Fruit fly (Drosophila melanogaster) whole organism, embryonic: ENCODE results near the gene CG33307.

ENCODE experiments used
- Adf1 ChIP-seq: fragments of 200-800 bp; sonication (Bioruptor generic); IDR thresholded peaks from 2 replicates; pipeline ENCODE4 v1.3.6; 2022; ENCODE audit warnings: missing biosample characterization, missing genetic modification characterization
- Bdp1 ChIP-seq: fragments of 200-800 bp; sonication (Bioruptor generic); optimal IDR thresholded peaks from 3 replicates; lab custom pipeline; 2016; ENCODE audit warnings: missing biosample characterization, missing genetic modification characterization
- CG10543 ChIP-seq: fragments of 200-800 bp; sonication (Bioruptor generic); optimal IDR thresholded peaks from 3 replicates; lab custom pipeline; 2017; ENCODE audit warnings: missing biosample characterization, mild to moderate bottlenecking, missing genetic modification characterization, moderate library complexity
- CG11085 ChIP-seq: fragments of 200-800 bp; sonication (Bioruptor generic); IDR thresholded peaks from 2 replicates; pipeline ENCODE4 v1.3.6; 2022; ENCODE audit warnings: missing biosample characterization, missing genetic modification characterization
- CG12299 ChIP-seq: fragments of 200-800 bp; sonication (Bioruptor generic); optimal IDR thresholded peaks from 2 replicates; lab custom pipeline; 2018; ENCODE audit warnings: missing biosample characterization, mild to moderate bottlenecking, missing genetic modification characterization
- CG13894 ChIP-seq: fragments of 200-800 bp; sonication (Bioruptor generic); optimal IDR thresholded peaks from 3 replicates; lab custom pipeline; 2018; ENCODE audit warnings: missing biosample characterization, mild to moderate bottlenecking, missing genetic modification characterization, moderate library complexity
- CG15514 ChIP-seq: fragments of 200-800 bp; sonication (Bioruptor generic); optimal IDR thresholded peaks from 3 replicates; lab custom pipeline; 2017; ENCODE audit warnings: missing biosample characterization, missing genetic modification characterization, mild to moderate bottlenecking, moderate library complexity, missing genetic modification reagents
- CG15601 ChIP-seq: fragments of 200-800 bp; sonication (Bioruptor generic); optimal IDR thresholded peaks from 3 replicates; lab custom pipeline; 2019; ENCODE audit warnings: missing biosample characterization, mild to moderate bottlenecking, missing genetic modification characterization, moderate library complexity
- CG15696 ChIP-seq: fragments of 200-800 bp; sonication (Bioruptor generic); optimal IDR thresholded peaks from 2 replicates; lab custom pipeline; 2019; ENCODE audit warnings: missing biosample characterization, mild to moderate bottlenecking, missing genetic modification characterization, moderate library complexity
- CG34422 ChIP-seq: fragments of 200-800 bp; sonication (Bioruptor generic); IDR thresholded peaks from 3 replicates; pipeline ENCODE4 v1.3.6; 2022; ENCODE audit warnings: missing biosample characterization, missing genetic modification characterization
- CG4404 ChIP-seq: fragments of 200-800 bp; sonication (Bioruptor generic); IDR thresholded peaks from 2 replicates; pipeline ENCODE4 v1.3.6; 2022; ENCODE audit warnings: missing biosample characterization, missing genetic modification characterization
- CG6254 ChIP-seq: fragments of 200-800 bp; sonication (Bioruptor generic); optimal IDR thresholded peaks from 3 replicates; lab custom pipeline; 2017; ENCODE audit warnings: mild to moderate bottlenecking, missing biosample characterization, missing genetic modification reagents, missing genetic modification characterization
- CG6654 ChIP-seq: fragments of 200-800 bp; sonication (Bioruptor generic); optimal IDR thresholded peaks from 2 replicates; lab custom pipeline; 2017; ENCODE audit warnings: missing biosample characterization, mild to moderate bottlenecking, missing genetic modification characterization
- CG7745 ChIP-seq: fragments of 200-800 bp; sonication (Bioruptor generic); optimal IDR thresholded peaks from 2 replicates; lab custom pipeline; 2018; ENCODE audit warnings: missing biosample characterization, mild to moderate bottlenecking, missing genetic modification characterization, moderate library complexity
- CG7786 ChIP-seq: fragments of 200-800 bp; sonication (Bioruptor generic); optimal IDR thresholded peaks from 2 replicates; lab custom pipeline; 2016; ENCODE audit warnings: missing biosample characterization, missing genetic modification characterization
- CG7839 ChIP-seq: fragments of 200-800 bp; sonication (Bioruptor generic); optimal IDR thresholded peaks from 3 replicates; lab custom pipeline; 2018; ENCODE audit warnings: missing biosample characterization, mild to moderate bottlenecking, missing genetic modification characterization, moderate library complexity
- CG8924 ChIP-seq: fragments of 200-800 bp; optimal IDR thresholded peaks from 3 replicates; lab custom pipeline; 2019; ENCODE audit warnings: missing biosample characterization, mild to moderate bottlenecking, missing genetic modification characterization, moderate library complexity
- CG9215 ChIP-seq: fragments of 200-800 bp; sonication (Bioruptor generic); IDR thresholded peaks from 2 replicates; pipeline ENCODE4 v1.3.6; 2022; ENCODE audit warnings: missing biosample characterization, missing genetic modification characterization
- CG9437 ChIP-seq: fragments of 200-800 bp; sonication (Bioruptor generic); optimal IDR thresholded peaks from 2 replicates; lab custom pipeline; 2018; ENCODE audit warnings: missing biosample characterization, mild to moderate bottlenecking, missing genetic modification characterization
- CG9932 ChIP-seq: fragments of 200-800 bp; sonication (Bioruptor generic); IDR thresholded peaks from 2 replicates; pipeline ENCODE4 v1.3.6; 2022; ENCODE audit warnings: missing biosample characterization, missing genetic modification characterization
- CTCF ChIP-seq: fragments of 200-800 bp; sonication (Bioruptor generic); optimal IDR thresholded peaks from 2 replicates; lab custom pipeline; 2017; ENCODE audit warnings: missing biosample characterization, mild to moderate bottlenecking, missing genetic modification characterization, moderate library complexity
- ERR ChIP-seq: fragments of 200-800 bp; sonication (Bioruptor generic); optimal IDR thresholded peaks from 2 replicates; lab custom pipeline; 2016; ENCODE audit warnings: missing biosample characterization, missing genetic modification characterization
- Elba2 ChIP-seq: fragments of 200-800 bp; sonication (Bioruptor generic); optimal IDR thresholded peaks from 3 replicates; lab custom pipeline; 2016; ENCODE audit warnings: missing biosample characterization, missing genetic modification characterization
- Mrtf ChIP-seq: fragments of 200-800 bp; sonication (Bioruptor generic); IDR thresholded peaks from 3 replicates; pipeline ENCODE4 v1.3.6; 2022; ENCODE audit warnings: missing biosample characterization, missing genetic modification characterization
- Scr ChIP-seq: fragments of 200-800 bp; sonication (Bioruptor generic); IDR thresholded peaks from 2 replicates; pipeline ENCODE4 v1.3.6; 2022; ENCODE audit warnings: missing biosample characterization, missing genetic modification characterization; ENCODE audit not compliant: partially characterized antibody
- TFAM ChIP-seq: fragments of 200-800 bp; sonication (Bioruptor generic); optimal IDR thresholded peaks from 2 replicates; lab custom pipeline; 2017; ENCODE audit warnings: missing biosample characterization, missing genetic modification characterization, inconsistent platforms
- bab2 ChIP-seq: fragments of 200-800 bp; sonication (Bioruptor generic); optimal IDR thresholded peaks from 2 replicates; lab custom pipeline; 2016; ENCODE audit warnings: missing biosample characterization, missing genetic modification characterization
- bcd ChIP-seq: fragments of 200-800 bp; sonication (Bioruptor generic); optimal IDR thresholded peaks from 2 replicates; lab custom pipeline; 2017; ENCODE audit warnings: missing biosample characterization, mild to moderate bottlenecking, missing genetic modification characterization
- cwo ChIP-seq: fragments of 200-800 bp; sonication (Bioruptor generic); optimal IDR thresholded peaks from 3 replicates; lab custom pipeline; 2017; ENCODE audit warnings: missing biosample characterization, missing genetic modification characterization, mild to moderate bottlenecking, moderate library complexity, missing genetic modification reagents
- danr ChIP-seq: fragments of 200-800 bp; sonication (Bioruptor generic); IDR thresholded peaks from 2 replicates; pipeline ENCODE4 v1.3.6; 2022; ENCODE audit warnings: missing biosample characterization, missing genetic modification characterization
- eyg ChIP-seq: fragments of 200-800 bp; sonication (Bioruptor generic); optimal IDR thresholded peaks from 3 replicates; lab custom pipeline; 2016; ENCODE audit warnings: missing biosample characterization, missing genetic modification characterization
- fd102C ChIP-seq: fragments of 200-800 bp; sonication (Bioruptor generic); optimal IDR thresholded peaks from 2 replicates; lab custom pipeline; 2018; ENCODE audit warnings: missing biosample characterization, mild to moderate bottlenecking, missing genetic modification characterization, moderate library complexity
- gcm2 ChIP-seq: fragments of 200-800 bp; sonication (Bioruptor generic); optimal IDR thresholded peaks from 2 replicates; lab custom pipeline; 2016; ENCODE audit warnings: missing biosample characterization, missing genetic modification characterization
- grau ChIP-seq: fragments of 200-800 bp; optimal IDR thresholded peaks from 3 replicates; lab custom pipeline; 2019; ENCODE audit warnings: missing biosample characterization, mild to moderate bottlenecking, missing genetic modification characterization, moderate library complexity
- gro ChIP-seq: fragments of 200-800 bp; sonication (Bioruptor generic); optimal IDR thresholded peaks from 2 replicates; lab custom pipeline; 2016; ENCODE audit warnings: missing biosample characterization, missing genetic modification characterization
- ham ChIP-seq: fragments of 200-800 bp; sonication (Bioruptor generic); IDR thresholded peaks from 2 replicates; pipeline ENCODE4 v1.3.6; 2022; ENCODE audit warnings: missing biosample characterization, missing genetic modification characterization
- hb ChIP-seq: fragments of 200-800 bp; sonication (Bioruptor generic); IDR thresholded peaks from 3 replicates; pipeline ENCODE4 v1.3.6; 2022; ENCODE audit warnings: missing biosample characterization, missing genetic modification characterization; ENCODE audit not compliant: partially characterized antibody
- lbe ChIP-seq: fragments of 200-800 bp; sonication (Bioruptor generic); optimal IDR thresholded peaks from 2 replicates; lab custom pipeline; 2016; ENCODE audit warnings: missing biosample characterization, mild to moderate bottlenecking, missing genetic modification characterization
- lmd ChIP-seq: fragments of 200-800 bp; sonication (Bioruptor generic); IDR thresholded peaks from 2 replicates; pipeline ENCODE4 v1.3.6; 2022; ENCODE audit warnings: missing biosample characterization, missing genetic modification characterization
- oc ChIP-seq: fragments of 200-800 bp; sonication (Bioruptor generic); optimal IDR thresholded peaks from 2 replicates; lab custom pipeline; 2018; ENCODE audit warnings: missing biosample characterization, mild to moderate bottlenecking, missing genetic modification characterization, moderate library complexity
- pho ChIP-seq: fragments of 200-800 bp; sonication (Bioruptor generic); optimal IDR thresholded peaks from 2 replicates; lab custom pipeline; 2016; ENCODE audit warnings: missing biosample characterization, missing genetic modification characterization
- pnt ChIP-seq: fragments of 200-800 bp; sonication (Bioruptor generic); optimal IDR thresholded peaks from 3 replicates; lab custom pipeline; 2016; ENCODE audit warnings: missing biosample characterization, missing genetic modification characterization
- pros ChIP-seq: fragments of 200-800 bp; sonication (Bioruptor generic); optimal IDR thresholded peaks from 3 replicates; lab custom pipeline; 2019; ENCODE audit warnings: missing biosample characterization, mild to moderate bottlenecking, missing genetic modification characterization, moderate library complexity
- rib ChIP-seq: fragments of 200-800 bp; sonication (Bioruptor generic); IDR thresholded peaks from 2 replicates; pipeline ENCODE4 v1.3.6; 2022; ENCODE audit warnings: missing biosample characterization, missing genetic modification characterization
- row ChIP-seq: fragments of 200-800 bp; sonication (Bioruptor generic); IDR thresholded peaks from 3 replicates; pipeline ENCODE4 v1.3.6; 2022; ENCODE audit warnings: missing biosample characterization, missing genetic modification characterization
- schlank ChIP-seq: fragments of 200-800 bp; sonication (Bioruptor generic); optimal IDR thresholded peaks from 2 replicates; lab custom pipeline; 2018; ENCODE audit warnings: missing biosample characterization, mild to moderate bottlenecking, missing genetic modification characterization
- sna ChIP-seq: fragments of 200-800 bp; sonication (Bioruptor generic); IDR thresholded peaks from 2 replicates; pipeline ENCODE4 v1.3.6; 2022; ENCODE audit warnings: missing biosample characterization, missing genetic modification characterization; ENCODE audit not compliant: partially characterized antibody
- sr ChIP-seq: fragments of 200-800 bp; sonication (Bioruptor generic); IDR thresholded peaks from 3 replicates; pipeline ENCODE4 v1.3.6; 2022; ENCODE audit warnings: missing biosample characterization, missing genetic modification characterization
- sug ChIP-seq: fragments of 200-800 bp; optimal IDR thresholded peaks from 2 replicates; lab custom pipeline; 2019; ENCODE audit warnings: missing biosample characterization, mild to moderate bottlenecking, missing genetic modification characterization, moderate library complexity
- tin ChIP-seq: fragments of 200-800 bp; sonication (Bioruptor generic); optimal IDR thresholded peaks from 3 replicates; lab custom pipeline; 2016; ENCODE audit warnings: missing biosample characterization, missing genetic modification characterization
- unc-4 ChIP-seq: fragments of 200-800 bp; sonication (Bioruptor generic); IDR thresholded peaks from 2 replicates; pipeline ENCODE4 v1.3.6; 2022; ENCODE audit warnings: missing biosample characterization, missing genetic modification characterization; ENCODE audit not compliant: partially characterized antibody
- zfh1 ChIP-seq: fragments of 200-800 bp; sonication (Bioruptor generic); IDR thresholded peaks from 3 replicates; pipeline ENCODE4 v1.3.6; 2022; ENCODE audit warnings: missing biosample characterization, missing genetic modification characterization

Gene CG33307

DNA sequence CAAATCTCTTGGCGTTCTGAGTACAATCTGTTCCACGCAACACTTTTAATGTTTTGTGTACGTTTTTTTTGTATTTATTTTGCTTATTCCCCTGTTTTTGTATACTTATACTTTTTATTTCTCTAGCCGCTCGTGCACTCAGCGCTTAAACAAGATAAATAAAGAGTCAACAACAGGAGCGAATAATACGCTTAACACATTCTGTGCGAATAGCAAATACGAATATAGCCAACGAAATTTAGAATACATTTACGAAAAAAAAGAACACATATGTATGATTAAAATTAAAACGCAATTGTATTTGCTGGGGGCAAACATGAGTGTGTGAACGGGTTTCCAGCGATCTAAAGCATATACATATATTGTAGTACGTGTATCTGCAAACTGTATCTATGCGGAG lies 40.6 kb upstream of the CG33307 start (continued):
- TF ChIP-seq Mrtf (GFP tag; lab: Robert Waterston, UW), result no peak
- peak; percentile 7; the same call in 1 of the 2 replicates for TF ChIP-seq Adf1
- TF ChIP-seq sr (GFP tag; lab: Robert Waterston, UW), result no peak
- no peak for TF ChIP-seq CG34422 (GFP tag; lab: Robert Waterston, UW)
- TF ChIP-seq eyg (GFP tag; lab: Kevin White, UChicago), result peak; percentile 25
- no peak for TF ChIP-seq CG9215 (GFP tag; lab: Robert Waterston, UW)
- TF ChIP-seq fd102C, result no peak
- peak; percentile 16 for TF ChIP-seq cwo
- no peak for TF ChIP-seq CG6254 (GFP tag; lab: Kevin White, UChicago)
- no peak for TF ChIP-seq CG7839 (tag; lab: Kevin White, UChicago)
- TF ChIP-seq CG9932 (GFP tag; lab: Robert Waterston, UW), result 0 out of 2 replicates have a peak, but pooled peaks have one; percentile 34
- no peak for TF ChIP-seq CG7745 (tag; lab: Kevin White, UChicago)
- TF ChIP-seq CG8924 (tag; lab: Kevin White, UChicago), result no peak
- TF ChIP-seq tin (GFP tag; lab: Kevin White, UChicago), result no peak
- TF ChIP-seq bab2 (GFP tag; lab: Kevin White, UChicago), result no peak
- TF ChIP-seq CG15696 (tag; lab: Kevin White, UChicago), result no peak
- no peak for TF ChIP-seq unc-4 (GFP tag; lab: Robert Waterston, UW)
- TF ChIP-seq hb, result no peak
- peak; percentile 28 for TF ChIP-seq CG13894 (tag; lab: Kevin White, UChicago)
- TF ChIP-seq CG15601, result no peak
- no peak for TF ChIP-seq Scr (GFP tag; lab: Robert Waterston, UW)
- no peak for TF ChIP-seq CG12299 (tag; lab: Kevin White, UChicago)
- TF ChIP-seq schlank, result peak; percentile 44
- TF ChIP-seq sna, result no peak
- no peak for TF ChIP-seq CTCF (GFP tag; lab: Kevin White, UChicago)
- TF ChIP-seq bcd (GFP tag; lab: Kevin White, UChicago), result peak; percentile 8
- TF ChIP-seq danr, result no peak
- TF ChIP-seq CG10543 (GFP tag; lab: Kevin White, UChicago), result peak; percentile 68
- peak; percentile 24 for TF ChIP-seq CG7786 (GFP tag; lab: Kevin White, UChicago)
- no peak for TF ChIP-seq gcm2 (GFP tag; lab: Kevin White, UChicago)
- peak; percentile 39 for TF ChIP-seq pho (GFP tag; lab: Kevin White, UChicago)
- no peak for TF ChIP-seq CG9437 (GFP tag; lab: Kevin White, UChicago)
- TF ChIP-seq Elba2 (GFP tag; lab: Kevin White, UChicago), result no peak
- TF ChIP-seq rib (GFP tag; lab: Robert Waterston, UW), result no peak; the same call in 1 of the 2 replicates
- TF ChIP-seq lbe (GFP tag; lab: Kevin White, UChicago), result peak; percentile 74
- TF ChIP-seq pros, result no peak
- TF ChIP-seq sug, result peak; percentile 24
- no peak for TF ChIP-seq oc (tag; lab: Kevin White, UChicago)
- no peak for TF ChIP-seq CG11085 (GFP tag; lab: Robert Waterston, UW)
- TF ChIP-seq zfh1 (GFP tag; lab: Robert Waterston, UW), result no peak
- TF ChIP-seq ERR (GFP tag; lab: Kevin White, UChicago), result no peak
- TF ChIP-seq lmd (GFP tag; lab: Robert Waterston, UW), result no peak
- no peak for TF ChIP-seq Bdp1
- TF ChIP-seq pnt (GFP tag; lab: Kevin White, UChicago), result no peak
- no peak for TF ChIP-seq row
- TF ChIP-seq CG4404 (GFP tag; lab: Robert Waterston, UW), result no peak
- no peak for TF ChIP-seq TFAM
- TF ChIP-seq ham, result no peak
- TF ChIP-seq CG15514 (GFP tag; lab: Kevin White, UChicago), result peak; percentile 45
- TF ChIP-seq gro, result peak; percentile 55
- TF ChIP-seq CG6654, result no peak
- TF ChIP-seq grau (tag; lab: Kevin White, UChicago), result peak; percentile 6
